Worm (Caenorhabditis elegans) whole organism, L1 larva: ENCODE results near the gene mcp-1.

Experiments used
- C16A3.4 ChIP-seq: fragments of 150-350 bp; optimal IDR thresholded peaks from 2 replicates; lab custom pipeline; 2014; ENCODE audit warnings: missing biosample characterization, missing genetic modification characterization
- F16B12.6 ChIP-seq: fragments of 150-350 bp; optimal IDR thresholded peaks from 2 replicates; lab custom pipeline; 2014; ENCODE audit warnings: missing biosample characterization, missing genetic modification characterization
- aha-1 ChIP-seq: fragments of 150-350 bp; optimal IDR thresholded peaks from 2 replicates; lab custom pipeline; 2014; ENCODE audit warnings: missing biosample characterization, missing genetic modification characterization
- aly-2 ChIP-seq: fragments of 150-350 bp; optimal IDR thresholded peaks from 2 replicates; lab custom pipeline; 2014; ENCODE audit warnings: missing biosample characterization, missing genetic modification characterization
- blmp-1 ChIP-seq: fragments of 150-350 bp; optimal IDR thresholded peaks from 2 replicates; lab custom pipeline; 2014; ENCODE audit warnings: missing biosample characterization, missing genetic modification characterization
- ceh-8 ChIP-seq: fragments of 200-800 bp; sonication (Bioruptor generic); optimal IDR thresholded peaks from 2 replicates; lab custom pipeline; 2018; ENCODE audit warnings: mild to moderate bottlenecking, missing genetic modification characterization, moderate library complexity, missing compliant biosample characterization
- ceh-82 ChIP-seq, 3 experiments: fragments of 150-350 bp in 1 of 3; sonication (generic microtip) in 2 of 3; optimal IDR thresholded peaks; 2 replicates each; lab custom pipeline; 2014 to 2017; ENCODE audit warnings: missing biosample characterization in 3 of 3, missing genetic modification characterization in 3 of 3
- ceh-88 ChIP-seq: fragments of 200-800 bp; sonication (Bioruptor generic); IDR thresholded peaks from 2 replicates; pipeline ENCODE4 v1.3.6; 2022; ENCODE audit warnings: missing genetic modification characterization, missing compliant biosample characterization
- ces-1 ChIP-seq: fragments of 150-350 bp; optimal IDR thresholded peaks from 2 replicates; lab custom pipeline; 2014; ENCODE audit warnings: missing biosample characterization, missing genetic modification reagents, missing genetic modification characterization
- dpl-1 ChIP-seq, 3 experiments: fragments of 150-350 bp in 2 of 3; sonication (generic microtip) in 1 of 3; optimal IDR thresholded peaks; 2 replicates each; lab custom pipeline; 2014 to 2017; ENCODE audit warnings: missing biosample characterization in 3 of 3, missing genetic modification characterization in 3 of 3, missing genetic modification reagents in 3 of 3
- dsc-1 ChIP-seq: sonication (generic microtip); optimal IDR thresholded peaks from 2 replicates; lab custom pipeline; 2016; ENCODE audit warnings: mild to moderate bottlenecking, missing genetic modification characterization, missing compliant biosample characterization
- efl-1 ChIP-seq, 4 experiments: fragments of 150-350 bp; optimal IDR thresholded peaks in 3 of 4; peaks in 1 of 4; 1 replicate in 1 of 4; 2 replicates in 3 of 4; lab custom pipeline; 2014; ENCODE audit warnings: missing biosample characterization in 2 of 4, missing genetic modification characterization in 2 of 4, missing genetic modification reagents in 2 of 4
- elt-2 ChIP-seq: sonication (generic microtip); optimal IDR thresholded peaks from 2 replicates; lab custom pipeline; 2016; ENCODE audit warnings: missing genetic modification characterization, mild to moderate bottlenecking, inconsistent platforms, missing compliant biosample characterization, missing genetic modification reagents
- fkh-10 ChIP-seq: sonication (generic microtip); optimal IDR thresholded peaks from 2 replicates; lab custom pipeline; 2017; ENCODE audit warnings: missing biosample characterization, missing genetic modification reagents, missing genetic modification characterization
- fos-1 ChIP-seq: fragments of 150-350 bp; optimal IDR thresholded peaks from 2 replicates; lab custom pipeline; 2014; ENCODE audit warnings: missing biosample characterization, missing genetic modification characterization
- hlh-17 ChIP-seq: fragments of 200-800 bp; sonication (Bioruptor generic); optimal IDR thresholded peaks from 2 replicates; lab custom pipeline; 2018; ENCODE audit warnings: missing genetic modification characterization, mild to moderate bottlenecking, missing compliant biosample characterization, moderate library complexity, borderline replicate concordance
- hlh-4 ChIP-seq: sonication (generic microtip); optimal IDR thresholded peaks from 2 replicates; lab custom pipeline; 2016; ENCODE audit warnings: mild to moderate bottlenecking, missing genetic modification characterization, missing compliant biosample characterization
- hpl-2 ChIP-seq: fragments of 150-350 bp; optimal IDR thresholded peaks from 2 replicates; lab custom pipeline; 2014; ENCODE audit warnings: missing biosample characterization, missing genetic modification reagents, missing genetic modification characterization
- jun-1 ChIP-seq: fragments of 150-350 bp; optimal IDR thresholded peaks from 2 replicates; lab custom pipeline; 2014; ENCODE audit warnings: missing biosample characterization, missing genetic modification reagents, missing genetic modification characterization
- lin-14 ChIP-seq: fragments of 200-800 bp; sonication (Bioruptor generic); optimal IDR thresholded peaks from 2 replicates; lab custom pipeline; 2018; ENCODE audit warnings: mild to moderate bottlenecking, missing genetic modification characterization, moderate library complexity, missing compliant biosample characterization
- lin-15B ChIP-seq: fragments of 150-350 bp; sonication (generic microtip); optimal IDR thresholded peaks from 3 replicates; lab custom pipeline; 2014; ENCODE audit warnings: missing biosample characterization, missing genetic modification characterization
- lin-35 ChIP-seq, 2 experiments: fragments of 150-350 bp; optimal IDR thresholded peaks; 2 replicates each; lab custom pipeline; 2014; ENCODE audit warnings: missing biosample characterization in 2 of 2, missing genetic modification characterization in 2 of 2, missing genetic modification reagents in 2 of 2
- lsy-2 ChIP-seq, 2 experiments: fragments of 150-350 bp; optimal IDR thresholded peaks; 2 replicates each; lab custom pipeline; 2014; ENCODE audit warnings: missing biosample characterization in 2 of 2, missing genetic modification characterization in 2 of 2
- mef-2 ChIP-seq: fragments of 150-350 bp; optimal IDR thresholded peaks from 2 replicates; lab custom pipeline; 2014; ENCODE audit warnings: missing biosample characterization, missing genetic modification characterization
- mep-1 ChIP-seq: fragments of 150-350 bp; optimal IDR thresholded peaks from 2 replicates; lab custom pipeline; 2014; ENCODE audit warnings: missing biosample characterization, missing genetic modification characterization
- nhr-11 ChIP-seq: fragments of 150-350 bp; optimal IDR thresholded peaks from 2 replicates; lab custom pipeline; 2014; ENCODE audit warnings: missing biosample characterization, missing genetic modification characterization
- nhr-19 ChIP-seq: fragments of 200-800 bp; sonication (Bioruptor generic); conservative IDR thresholded peaks from 2 replicates; pipeline ENCODE4 v1.3.6; 2022; ENCODE audit warnings: missing genetic modification characterization, missing compliant biosample characterization
- nhr-47 ChIP-seq: sonication (generic microtip); optimal IDR thresholded peaks from 2 replicates; lab custom pipeline; 2016; ENCODE audit warnings: mild to moderate bottlenecking, missing genetic modification characterization, moderate library complexity, missing compliant biosample characterization
- nhr-71 ChIP-seq: sonication (generic microtip); optimal IDR thresholded peaks from 2 replicates; lab custom pipeline; 2016; ENCODE audit warnings: mild to moderate bottlenecking, missing genetic modification characterization, moderate library complexity, missing compliant biosample characterization
- nhr-77 ChIP-seq: fragments of 150-350 bp; optimal IDR thresholded peaks from 2 replicates; lab custom pipeline; 2014; ENCODE audit warnings: missing biosample characterization, missing genetic modification characterization
- nhr-84 ChIP-seq: sonication (generic microtip); optimal IDR thresholded peaks from 2 replicates; lab custom pipeline; 2017; ENCODE audit warnings: missing biosample characterization, missing genetic modification characterization
- nhr-85 ChIP-seq: sonication (generic microtip); peaks from one replicate; lab custom pipeline; 2016; ENCODE audit warnings: missing genetic modification characterization, inconsistent platforms, missing compliant biosample characterization
- pax-3 ChIP-seq: fragments of 200-800 bp; sonication (Bioruptor generic); optimal IDR thresholded peaks from 2 replicates; lab custom pipeline; 2018; ENCODE audit warnings: mild to moderate bottlenecking, missing genetic modification characterization, moderate library complexity, missing compliant biosample characterization
- pqm-1 ChIP-seq: sonication (generic microtip); optimal IDR thresholded peaks from 3 replicates; lab custom pipeline; 2017; ENCODE audit warnings: missing biosample characterization, missing genetic modification characterization
- rnt-1 ChIP-seq: sonication (generic microtip); optimal IDR thresholded peaks from 2 replicates; lab custom pipeline; 2016; ENCODE audit warnings: mild to moderate bottlenecking, missing genetic modification characterization, moderate library complexity, missing compliant biosample characterization
- skn-1 ChIP-seq: fragments of 150-350 bp; optimal IDR thresholded peaks from 2 replicates; lab custom pipeline; 2014; ENCODE audit warnings: missing biosample characterization, missing genetic modification characterization
- snu-23 ChIP-seq: sonication (generic microtip); optimal IDR thresholded peaks from 2 replicates; lab custom pipeline; 2016; ENCODE audit warnings: missing genetic modification characterization, missing compliant biosample characterization
- sox-4 ChIP-seq: sonication (generic microtip); optimal IDR thresholded peaks from 2 replicates; lab custom pipeline; 2016; ENCODE audit warnings: missing genetic modification characterization, missing compliant biosample characterization
- sptf-1 ChIP-seq: fragments of 150-350 bp; optimal IDR thresholded peaks from 2 replicates; lab custom pipeline; 2014; ENCODE audit warnings: missing biosample characterization, missing genetic modification characterization
- sup-37 ChIP-seq: fragments of 200-800 bp; sonication (Bioruptor generic); optimal IDR thresholded peaks from 2 replicates; lab custom pipeline; 2018; ENCODE audit warnings: mild to moderate bottlenecking, missing genetic modification characterization, missing compliant biosample characterization
- swsn-7 ChIP-seq: sonication (generic microtip); optimal IDR thresholded peaks from 2 replicates; lab custom pipeline; 2016; ENCODE audit warnings: missing genetic modification characterization, missing compliant biosample characterization
- unc-130 ChIP-seq: fragments of 150-350 bp; optimal IDR thresholded peaks from 2 replicates; lab custom pipeline; 2017; ENCODE audit warnings: missing biosample characterization, missing genetic modification characterization, inconsistent platforms
- unc-30 ChIP-seq: sonication (generic microtip); optimal IDR thresholded peaks from 2 replicates; lab custom pipeline; 2017; ENCODE audit warnings: missing biosample characterization, missing genetic modification characterization
- vab-15 ChIP-seq: sonication (generic microtip); optimal IDR thresholded peaks from 2 replicates; lab custom pipeline; 2017; ENCODE audit warnings: missing genotype, mild to moderate bottlenecking, missing genetic modification characterization, missing compliant biosample characterization
- zip-4 ChIP-seq: fragments of 200-800 bp; sonication (Bioruptor generic); optimal IDR thresholded peaks from 2 replicates; lab custom pipeline; 2018; ENCODE audit warnings: mild to moderate bottlenecking, missing genetic modification characterization, moderate library complexity, missing compliant biosample characterization
- ztf-11 ChIP-seq, 2 experiments: sonication (generic microtip); optimal IDR thresholded peaks; 2 replicates each; lab custom pipeline; 2016 to 2017; ENCODE audit warnings: missing genetic modification characterization in 2 of 2, missing biosample characterization in 1 of 2, missing compliant biosample characterization in 1 of 2
- ztf-4 ChIP-seq: fragments of 150-350 bp; optimal IDR thresholded peaks from 2 replicates; lab custom pipeline; 2014; ENCODE audit warnings: missing biosample characterization, missing genetic modification characterization

The mcp-1 gene

ce11 chrV:5963696-5964095, 2.1 kb downstream of the mcp-1 start, which contains the start of gene pcm-1:
pcm-1 (minus strand) TSS chrV:5963882.
- peak; percentile 16 for TF ChIP-seq nhr-71 (tag; lab: Kevin White, UChicago)
- peak; percentile 19 for TF ChIP-seq swsn-7 (tag; lab: Kevin White, UChicago)
- peak in 1 of 2 experiments; percentile 22 for TF ChIP-seq lin-35 (GFP tag; optimal IDR thresholded peaks at IDR 0.05; lab: Kevin White, UChicago)
- peak; percentile 4 for TF ChIP-seq nhr-85 (tag; lab: Kevin White, UChicago)
- TF ChIP-seq ztf-4 (tag; lab: Kevin White, UChicago), result no peak
- peak; percentile 5 to 37 for TF ChIP-seq lsy-2 (tag; optimal IDR thresholded peaks at IDR 0.05; lab: Kevin White, UChicago)
- peak; percentile 2 for TF ChIP-seq rnt-1 (tag; lab: Kevin White, UChicago)
- TF ChIP-seq unc-130 (tag; lab: Kevin White, UChicago), result peak; percentile 15
- no peak for TF ChIP-seq hlh-4 (tag; lab: Kevin White, UChicago)
- TF ChIP-seq lin-14 (GFP tag; lab: Kevin White, UChicago), result peak; percentile 67
- no peak for TF ChIP-seq vab-15 (tag; lab: Kevin White, UChicago)
- TF ChIP-seq snu-23 (GFP tag; lab: Kevin White, UChicago), result peak; percentile 45
- TF ChIP-seq mep-1 (tag; lab: Kevin White, UChicago), result peak; percentile 11
- TF ChIP-seq efl-1 (optimal IDR thresholded peaks at IDR 0.05; lab: Kevin White, UChicago), result peak; percentile 52 to 55
- peak in 1 of 2 experiments; percentile 28 for TF ChIP-seq efl-1 (GFP tag; optimal IDR thresholded peaks at IDR 0.05 in 1 of 2; lab: Kevin White, UChicago)
- TF ChIP-seq sptf-1 (tag; lab: Kevin White, UChicago), result no peak
- peak; percentile 40 for TF ChIP-seq blmp-1
- peak in 1 of 3 experiments; percentile 34 for TF ChIP-seq dpl-1 (GFP tag; optimal IDR thresholded peaks at IDR 0.05; lab: Kevin White, UChicago)
- peak; percentile 1 for TF ChIP-seq dsc-1 (tag; lab: Kevin White, UChicago)
- TF ChIP-seq, all 84 proteins: peak for 14

- TF ChIP-seq ceh-82 (tag; optimal IDR thresholded peaks at IDR 0.05; lab: Kevin White, UChicago), result peak in 1 of 3 experiments; percentile 4
- peak; percentile 27 for TF ChIP-seq nhr-71 (tag; lab: Kevin White, UChicago)
- no peak for TF ChIP-seq nhr-85 (tag; lab: Kevin White, UChicago)
- no peak for TF ChIP-seq skn-1 (tag; lab: Kevin White, UChicago)
- TF ChIP-seq aha-1 (tag; lab: Kevin White, UChicago), result no peak
- TF ChIP-seq lsy-2 (tag; optimal IDR thresholded peaks at IDR 0.05; lab: Kevin White, UChicago), result no peak
- no peak for TF ChIP-seq dsc-1 (tag; lab: Kevin White, UChicago)
- TF ChIP-seq jun-1 (tag; lab: Kevin White, UChicago), result no peak
- TF ChIP-seq hlh-4 (tag; lab: Kevin White, UChicago), result no peak
- TF ChIP-seq hpl-2 (GFP tag; lab: Kevin White, UChicago), result no peak
- no peak for TF ChIP-seq nhr-11
- no peak for TF ChIP-seq ceh-88 (GFP tag; lab: Robert Waterston, UW)
- no peak for TF ChIP-seq pax-3 (tag; lab: Kevin White, UChicago)
- TF ChIP-seq C16A3.4, result no peak
- TF ChIP-seq nhr-84 (tag; lab: Kevin White, UChicago), result no peak
- peak; percentile 1 for TF ChIP-seq snu-23 (GFP tag; lab: Kevin White, UChicago)
- TF ChIP-seq pqm-1 (tag; lab: Kevin White, UChicago), result no peak
- TF ChIP-seq zip-4, result no peak
- TF ChIP-seq sptf-1 (tag; lab: Kevin White, UChicago), result no peak
- TF ChIP-seq unc-30 (tag; lab: Kevin White, UChicago), result no peak
- no peak for TF ChIP-seq nhr-77 (tag; lab: Kevin White, UChicago)
- peak; percentile 4 for TF ChIP-seq nhr-47 (tag; lab: Kevin White, UChicago)
- TF ChIP-seq mef-2 (tag; lab: Kevin White, UChicago), result no peak
- TF ChIP-seq swsn-7 (tag; lab: Kevin White, UChicago), result peak; percentile 11
- TF ChIP-seq dpl-1 (GFP tag; optimal IDR thresholded peaks at IDR 0.05; lab: Kevin White, UChicago), result no peak
- TF ChIP-seq lin-35 (GFP tag; optimal IDR thresholded peaks at IDR 0.05; lab: Kevin White, UChicago), result no peak
- TF ChIP-seq ces-1 (GFP tag; lab: Kevin White, UChicago), result no peak
- TF ChIP-seq sox-4, result no peak
- peak; percentile 13 for TF ChIP-seq fkh-10 (GFP tag; lab: Kevin White, UChicago)
- peak; percentile 76 for TF ChIP-seq lin-14 (GFP tag; lab: Kevin White, UChicago)
- no peak for TF ChIP-seq sup-37 (GFP tag; lab: Kevin White, UChicago)
- TF ChIP-seq ztf-11 (tag; optimal IDR thresholded peaks at IDR 0.05; lab: Kevin White, UChicago), result no peak
- TF ChIP-seq fos-1, result no peak
- TF ChIP-seq ceh-8, result no peak
- TF ChIP-seq efl-1 (optimal IDR thresholded peaks at IDR 0.05; lab: Kevin White, UChicago), result peak in 1 of 2 experiments; percentile 24
- peak; percentile 14 to 16 for TF ChIP-seq efl-1 (GFP tag; optimal IDR thresholded peaks at IDR 0.05 in 1 of 2; lab: Kevin White, UChicago)
- no peak for TF ChIP-seq nhr-19 (GFP tag; lab: Robert Waterston, UW)
- no peak for TF ChIP-seq aly-2
- TF ChIP-seq lin-15B (tag; lab: Kevin White, UChicago), result no peak
- no peak for TF ChIP-seq F16B12.6
- TF ChIP-seq elt-2, result no peak
- TF ChIP-seq hlh-17 (GFP tag; lab: Kevin White, UChicago), result no peak
These were observed 3.1 kb downstream of the mcp-1 start for ce11 chrV:5964658-5965178.
